Worm (Caenorhabditis elegans) whole organism, young adult: ENCODE data around the gene K08D8.12.

Source experiments
- F10E7.11 ChIP-seq: sonication (generic microtip); optimal IDR thresholded peaks from 2 replicates; lab custom pipeline; 2017; ENCODE audit warnings: mild to moderate bottlenecking, missing genetic modification characterization, moderate library complexity, missing compliant biosample characterization
- F22D6.2 ChIP-seq: sonication (generic microtip); optimal IDR thresholded peaks from 2 replicates; lab custom pipeline; 2016; ENCODE audit warnings: mild to moderate bottlenecking, missing genetic modification characterization, missing compliant biosample characterization
- F33H1.4 ChIP-seq: fragments of 200-800 bp; sonication (Bioruptor generic); IDR thresholded peaks from 2 replicates; pipeline ENCODE4 v1.3.6; 2022; ENCODE audit warnings: missing genetic modification reagents, missing genetic modification characterization, missing compliant biosample characterization
- ama-1 ChIP-seq, 3 experiments: fragments of 150-350 bp in 1 of 3; sonication (generic microtip) in 2 of 3; optimal IDR thresholded peaks; 2 replicates each; lab custom pipeline; 2014 to 2018; ENCODE audit warnings: missing biosample characterization in 2 of 3, missing genetic modification characterization in 2 of 3, missing genetic modification reagents in 2 of 3
- attf-5 ChIP-seq: fragments of 200-800 bp; sonication (Bioruptor generic); optimal IDR thresholded peaks from 2 replicates; lab custom pipeline; 2018; ENCODE audit warnings: mild to moderate bottlenecking, missing genetic modification characterization, missing compliant biosample characterization
- cebp-1 ChIP-seq, 2 experiments: fragments of 200-800 bp in 1 of 2; sonication (Bioruptor generic) in 1 of 2; sonication (generic microtip) in 1 of 2; IDR thresholded peaks in 1 of 2; optimal IDR thresholded peaks in 1 of 2; 2 replicates each; pipeline versions ENCODE4 v1.3.6 to Lab custom; 2017 to 2022; ENCODE audit warnings: missing compliant biosample characterization in 2 of 2, missing genetic modification characterization in 2 of 2, mild to moderate bottlenecking in 1 of 2, missing genetic modification reagents in 1 of 2, moderate library complexity in 1 of 2
- cebp-2 ChIP-seq: fragments of 200-800 bp; sonication (Bioruptor generic); IDR thresholded peaks from 2 replicates; pipeline ENCODE4 v1.3.6; 2022; ENCODE audit warnings: missing genetic modification characterization, missing compliant biosample characterization
- ceh-40 ChIP-seq: fragments of 200-800 bp; sonication (Bioruptor generic); IDR thresholded peaks from 2 replicates; pipeline ENCODE4 v1.3.6; 2022; ENCODE audit warnings: missing genetic modification characterization, missing compliant biosample characterization
- ceh-79 ChIP-seq: sonication (generic microtip); optimal IDR thresholded peaks from 2 replicates; lab custom pipeline; 2017; ENCODE audit warnings: mild to moderate bottlenecking, missing genetic modification characterization, missing compliant biosample characterization
- dox-1 ChIP-seq: fragments of 200-800 bp; sonication (Bioruptor generic); IDR thresholded peaks from 2 replicates; pipeline ENCODE4 v1.3.6; 2022; ENCODE audit warnings: missing genetic modification reagents, missing genetic modification characterization, missing compliant biosample characterization
- egl-44 ChIP-seq: fragments of 200-800 bp; sonication (Bioruptor generic); IDR thresholded peaks from 2 replicates; pipeline ENCODE4 v1.3.6; 2022; ENCODE audit warnings: missing genetic modification reagents, missing genetic modification characterization, missing compliant biosample characterization
- egrh-3 ChIP-seq: fragments of 200-800 bp; sonication (Bioruptor generic); IDR thresholded peaks from 2 replicates; pipeline ENCODE4 v1.3.6; 2022; ENCODE audit warnings: missing genetic modification reagents, missing genetic modification characterization, missing compliant biosample characterization
- gei-17 ChIP-seq: fragments of 200-800 bp; sonication (Bioruptor generic); optimal IDR thresholded peaks from 2 replicates; lab custom pipeline; 2018; ENCODE audit warnings: mild to moderate bottlenecking, missing genetic modification characterization, missing compliant biosample characterization
- hlh-12 ChIP-seq: sonication (generic microtip); optimal IDR thresholded peaks from 2 replicates; lab custom pipeline; 2016; ENCODE audit warnings: missing genetic modification characterization, missing compliant biosample characterization
- hlh-26 ChIP-seq: fragments of 200-800 bp; sonication (Bioruptor generic); conservative IDR thresholded peaks from 2 replicates; pipeline ENCODE4 v1.3.6; 2022; ENCODE audit warnings: missing genetic modification reagents, missing genetic modification characterization, missing compliant biosample characterization
- hrde-1 ChIP-seq: sonication (generic microtip); optimal IDR thresholded peaks from 2 replicates; lab custom pipeline; 2016; ENCODE audit warnings: missing genetic modification characterization, mild to moderate bottlenecking, missing compliant biosample characterization, moderate library complexity, missing genotype, missing genetic modification reagents, borderline replicate concordance
- let-526 ChIP-seq: fragments of 200-800 bp; sonication (Bioruptor generic); IDR thresholded peaks from 2 replicates; pipeline ENCODE4 v1.3.6; 2022; ENCODE audit warnings: missing genetic modification reagents, missing genetic modification characterization, missing compliant biosample characterization
- let-607 ChIP-seq, 2 experiments: fragments of 200-800 bp in 1 of 2; sonication (Bioruptor generic) in 1 of 2; sonication (generic microtip) in 1 of 2; optimal IDR thresholded peaks; 2 replicates each; lab custom pipeline; 2016 to 2018; ENCODE audit warnings: mild to moderate bottlenecking in 2 of 2, missing compliant biosample characterization in 2 of 2, missing genetic modification characterization in 2 of 2, moderate library complexity in 2 of 2, missing genotype in 1 of 2
- lsy-27 ChIP-seq: sonication (generic microtip); optimal IDR thresholded peaks from 2 replicates; lab custom pipeline; 2017; ENCODE audit warnings: missing genetic modification characterization, mild to moderate bottlenecking, missing compliant biosample characterization, antibody characterized with exemption, missing genotype, borderline replicate concordance; ENCODE audit not compliant: insufficient read depth
- mel-28 ChIP-seq: sonication (generic microtip); optimal IDR thresholded peaks from 2 replicates; lab custom pipeline; 2016; ENCODE audit warnings: borderline replicate concordance, mild to moderate bottlenecking, missing genetic modification characterization, missing compliant biosample characterization
- mes-4 ChIP-seq: sonication (generic microtip); optimal IDR thresholded peaks from 2 replicates; lab custom pipeline; 2016; ENCODE audit warnings: missing genotype, missing genetic modification characterization, missing compliant biosample characterization
- nfya-2 ChIP-seq: fragments of 200-800 bp; sonication (Bioruptor generic); IDR thresholded peaks from 2 replicates; pipeline ENCODE4 v1.3.6; 2022; ENCODE audit warnings: missing genetic modification reagents, missing genetic modification characterization, missing compliant biosample characterization
- nfyb-1 ChIP-seq: fragments of 200-800 bp; sonication (Bioruptor generic); IDR thresholded peaks from 2 replicates; pipeline ENCODE4 v1.3.6; 2022; ENCODE audit warnings: missing genetic modification reagents, missing genetic modification characterization, missing compliant biosample characterization
- nhr-80 ChIP-seq: sonication (generic microtip); optimal IDR thresholded peaks from 2 replicates; lab custom pipeline; 2016; ENCODE audit warnings: missing genetic modification characterization, missing compliant biosample characterization
- repo-1 ChIP-seq: sonication (generic microtip); optimal IDR thresholded peaks from 2 replicates; lab custom pipeline; 2017; ENCODE audit warnings: mild to moderate bottlenecking, missing genetic modification characterization, missing compliant biosample characterization
- sdz-38 ChIP-seq: sonication (generic microtip); optimal IDR thresholded peaks from 2 replicates; lab custom pipeline; 2016; ENCODE audit warnings: missing genotype, missing genetic modification characterization, missing compliant biosample characterization
- sea-2 ChIP-seq: fragments of 200-800 bp; sonication (Bioruptor generic); IDR thresholded peaks from 2 replicates; pipeline ENCODE4 v1.3.6; 2022; ENCODE audit warnings: missing genetic modification characterization, missing compliant biosample characterization
- snpc-3.4 ChIP-seq: sonication (generic microtip); optimal IDR thresholded peaks from 2 replicates; lab custom pipeline; 2017; ENCODE audit warnings: missing genetic modification characterization, mild to moderate bottlenecking, missing compliant biosample characterization, antibody characterized with exemption, moderate library complexity, missing genotype, missing genetic modification reagents
- tbp1 ChIP-seq: fragments of 200-800 bp; sonication (Bioruptor generic); optimal IDR thresholded peaks from 2 replicates; lab custom pipeline; 2018; ENCODE audit warnings: mild to moderate bottlenecking, missing genetic modification characterization, missing compliant biosample characterization
- ztf-3 ChIP-seq: fragments of 200-800 bp; sonication (Bioruptor generic); optimal IDR thresholded peaks from 2 replicates; lab custom pipeline; 2018; ENCODE audit warnings: mild to moderate bottlenecking, missing genetic modification characterization, missing compliant biosample characterization

Gene K08D8.12

ce11 chrIV:12891080-12891479, 2.2 kb upstream of the K08D8.12 start:
- TF ChIP-seq mel-28 (no peak), cebp-1 (GFP tag; IDR thresholded peaks at IDR 0.05; lab: Robert Waterston, UW) (no peak), cebp-1 (tag; optimal IDR thresholded peaks at IDR 0.05; lab: Kevin White, UChicago) (peak; percentile 22), let-526 (GFP tag; lab: Robert Waterston, UW) (no peak)

- TF ChIP-seq attf-5, result no peak
- TF ChIP-seq nfyb-1, result no peak
- no peak for TF ChIP-seq hlh-12
- no peak for TF ChIP-seq mes-4 (tag; lab: Kevin White, UChicago)
- no peak for TF ChIP-seq sea-2 (GFP tag; lab: Robert Waterston, UW)
- TF ChIP-seq F33H1.4 (GFP tag; lab: Robert Waterston, UW), result no peak
- TF ChIP-seq F10E7.11, result no peak
- no peak for TF ChIP-seq egrh-3
- no peak for TF ChIP-seq ama-1 (optimal IDR thresholded peaks at IDR 0.05; lab: Kevin White, UChicago)
- no peak for TF ChIP-seq ama-1 (GFP tag; optimal IDR thresholded peaks at IDR 0.05; lab: Kevin White, UChicago)
- no peak for TF ChIP-seq hlh-26 (GFP tag; lab: Robert Waterston, UW)
- TF ChIP-seq egl-44, result no peak
Measured at ce11 chrIV:12892194-12892593, 1.1 kb upstream of the K08D8.12 start, which contains the start of gene K08D8.1. Gene K08D8.1 (plus strand): TSS chrIV:12892494.

- no peak for TF ChIP-seq repo-1 (tag; lab: Kevin White, UChicago)
- TF ChIP-seq egl-44, result no peak
- no peak for TF ChIP-seq tbp1 (GFP tag; lab: Kevin White, UChicago)
- TF ChIP-seq lsy-27 (tag; lab: Kevin White, UChicago), result no peak
- no peak for TF ChIP-seq let-607 (tag; optimal IDR thresholded peaks at IDR 0.05; lab: Kevin White, UChicago)
- no peak for TF ChIP-seq ztf-3 (GFP tag; lab: Kevin White, UChicago)
- TF ChIP-seq snpc-3.4, result no peak
- no peak for TF ChIP-seq ceh-79 (tag; lab: Kevin White, UChicago)
- TF ChIP-seq ceh-40 (GFP tag; lab: Robert Waterston, UW), result no peak
- TF ChIP-seq F22D6.2 (tag; lab: Kevin White, UChicago), result no peak
- TF ChIP-seq cebp-1 (GFP tag; IDR thresholded peaks at IDR 0.05; lab: Robert Waterston, UW), result no peak
- no peak for TF ChIP-seq cebp-1 (tag; optimal IDR thresholded peaks at IDR 0.05; lab: Kevin White, UChicago)
- no peak for TF ChIP-seq dox-1 (GFP tag; lab: Robert Waterston, UW)
- TF ChIP-seq hrde-1 (tag; lab: Kevin White, UChicago), result no peak
- no peak for TF ChIP-seq cebp-2 (GFP tag; lab: Robert Waterston, UW)
- no peak for TF ChIP-seq sdz-38
Measured at ce11 chrIV:12894996-12895395, 1.7 kb downstream of the K08D8.12 start, which contains the start of gene K08D8.11. Gene K08D8.11 (plus strand): TSS chrIV:12895296.

ce11 chrIV:12896371-12896882, 3.2 kb downstream of the K08D8.12 start, which contains the start of gene K08D8.7:
Gene K08D8.7 (plus strand): TSS chrIV:12896832.
- TF ChIP-seq gei-17 (GFP tag; lab: Kevin White, UChicago), result no peak
- TF ChIP-seq nhr-80 (tag; lab: Kevin White, UChicago), result peak; percentile 21

DNA sequence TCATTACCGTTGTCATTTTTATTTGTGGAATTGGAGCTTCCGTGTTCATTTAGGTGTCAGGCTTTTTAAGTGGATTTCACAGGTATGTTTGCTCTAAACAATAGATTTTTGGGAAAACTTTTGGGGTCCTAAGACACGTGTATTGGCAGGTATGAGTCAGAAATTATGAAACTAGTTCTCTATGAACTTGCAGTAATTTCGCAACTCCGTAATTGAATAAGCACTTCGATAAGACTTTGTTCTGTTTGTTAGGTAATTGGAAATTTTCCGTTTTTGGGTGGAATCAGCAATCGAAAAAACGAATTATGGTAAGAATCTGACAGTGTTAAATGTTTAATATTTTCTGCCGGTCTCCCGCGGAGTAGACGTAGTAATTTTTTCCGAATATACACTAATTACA, 3.9 kb downstream of the K08D8.12 start:
- peak; percentile 57; the same call in 1 of the 2 replicates for TF ChIP-seq cebp-1 (GFP tag; IDR thresholded peaks at IDR 0.05; lab: Robert Waterston, UW)
- peak; percentile 79 for TF ChIP-seq cebp-1 (tag; optimal IDR thresholded peaks at IDR 0.05; lab: Kevin White, UChicago)
- no peak for TF ChIP-seq nfya-2 (GFP tag; lab: Robert Waterston, UW)
- TF ChIP-seq, all 124 proteins: peak for 1
